Worm (Caenorhabditis elegans): ENCODE data around the gene Y54G2A.72.

ce11 chrIV:2734675-2735074, 43.3 kb upstream of the Y54G2A.72 start:
- no peak for TF ChIP-seq ceh-27 (GFP tag; optimal IDR thresholded peaks at IDR 0.05)
- no peak for TF ChIP-seq Y53F4B.3 (GFP tag; IDR thresholded peaks at IDR 0.05)
- TF ChIP-seq F49E8.2 (tag; optimal IDR thresholded peaks at IDR 0.05; ENCODE audit: insufficient read depth): no peak
- TF ChIP-seq ccch-3 (GFP tag; optimal IDR thresholded peaks at IDR 0.05): no peak
- no peak for TF ChIP-seq bed-1 (GFP tag; IDR thresholded peaks at IDR 0.05)
- TF ChIP-seq tbp1 (GFP tag; optimal IDR thresholded peaks at IDR 0.05): no peak
- TF ChIP-seq madf-8 (GFP tag; conservative IDR thresholded peaks at IDR 0.05): no peak
- TF ChIP-seq dpl-1 (GFP tag; optimal IDR thresholded peaks at IDR 0.05): no peak
- no peak for TF ChIP-seq lin-35 (GFP tag; optimal IDR thresholded peaks at IDR 0.05)
- no peak for TF ChIP-seq unc-62 (GFP tag; optimal IDR thresholded peaks at IDR 0.05)
- no peak for TF ChIP-seq sea-2 (GFP tag; IDR thresholded peaks at IDR 0.05)
